Worm (Caenorhabditis elegans) whole organism, L1 larva: ENCODE results near the gene drp-1.

Source experiments
- C04F5.9 ChIP-seq: sonication (generic microtip); optimal IDR thresholded peaks from 2 replicates; lab custom pipeline; 2016; ENCODE audit warnings: missing genetic modification characterization, missing compliant biosample characterization
- alr-1 ChIP-seq: fragments of 200-800 bp; sonication (Bioruptor generic); optimal IDR thresholded peaks from 2 replicates; lab custom pipeline; 2018; ENCODE audit warnings: borderline replicate concordance, mild to moderate bottlenecking, missing genetic modification characterization, missing compliant biosample characterization
- ama-1 ChIP-seq: fragments of 150-350 bp; optimal IDR thresholded peaks from 2 replicates; lab custom pipeline; 2014
- ceh-8 ChIP-seq: fragments of 200-800 bp; sonication (Bioruptor generic); optimal IDR thresholded peaks from 2 replicates; lab custom pipeline; 2018; ENCODE audit warnings: mild to moderate bottlenecking, missing genetic modification characterization, moderate library complexity, missing compliant biosample characterization
- ceh-90 ChIP-seq: sonication (generic microtip); optimal IDR thresholded peaks from 2 replicates; lab custom pipeline; 2016; ENCODE audit warnings: missing genetic modification characterization, missing compliant biosample characterization
- ces-1 ChIP-seq: fragments of 150-350 bp; optimal IDR thresholded peaks from 2 replicates; lab custom pipeline; 2014; ENCODE audit warnings: missing biosample characterization, missing genetic modification reagents, missing genetic modification characterization
- dpl-1 ChIP-seq, 3 experiments: fragments of 150-350 bp in 2 of 3; sonication (generic microtip) in 1 of 3; optimal IDR thresholded peaks; 2 replicates each; lab custom pipeline; 2014 to 2017; ENCODE audit warnings: missing biosample characterization in 3 of 3, missing genetic modification characterization in 3 of 3, missing genetic modification reagents in 3 of 3
- dsc-1 ChIP-seq: sonication (generic microtip); optimal IDR thresholded peaks from 2 replicates; lab custom pipeline; 2016; ENCODE audit warnings: mild to moderate bottlenecking, missing genetic modification characterization, missing compliant biosample characterization
- efl-1 ChIP-seq, 4 experiments: fragments of 150-350 bp; optimal IDR thresholded peaks in 3 of 4; peaks in 1 of 4; 1 replicate in 1 of 4; 2 replicates in 3 of 4; lab custom pipeline; 2014; ENCODE audit warnings: missing biosample characterization in 2 of 4, missing genetic modification characterization in 2 of 4, missing genetic modification reagents in 2 of 4
- egl-27 ChIP-seq, 2 experiments: fragments of 150-350 bp in 1 of 2; sonication (generic microtip); optimal IDR thresholded peaks; 3 replicates each; lab custom pipeline; 2017 to 2018; ENCODE audit warnings: missing biosample characterization in 2 of 2, missing genetic modification characterization in 2 of 2, missing genetic modification reagents in 2 of 2
- ets-5 ChIP-seq: fragments of 200-800 bp; sonication (Bioruptor generic); IDR thresholded peaks from 2 replicates; pipeline ENCODE4 v1.3.6; 2022; ENCODE audit warnings: missing genetic modification characterization, missing compliant biosample characterization
- fkh-4 ChIP-seq: sonication (generic microtip); optimal IDR thresholded peaks from 2 replicates; lab custom pipeline; 2016; ENCODE audit warnings: missing compliant biosample characterization, missing genetic modification characterization, borderline replicate concordance
- fkh-8 ChIP-seq: sonication (generic microtip); optimal IDR thresholded peaks from 2 replicates; lab custom pipeline; 2016; ENCODE audit warnings: mild to moderate bottlenecking, missing genetic modification characterization, missing compliant biosample characterization
- fos-1 ChIP-seq: fragments of 150-350 bp; optimal IDR thresholded peaks from 2 replicates; lab custom pipeline; 2014; ENCODE audit warnings: missing biosample characterization, missing genetic modification characterization
- hlh-17 ChIP-seq: fragments of 200-800 bp; sonication (Bioruptor generic); optimal IDR thresholded peaks from 2 replicates; lab custom pipeline; 2018; ENCODE audit warnings: missing genetic modification characterization, mild to moderate bottlenecking, missing compliant biosample characterization, moderate library complexity, borderline replicate concordance
- hpl-2 ChIP-seq: fragments of 150-350 bp; optimal IDR thresholded peaks from 2 replicates; lab custom pipeline; 2014; ENCODE audit warnings: missing biosample characterization, missing genetic modification reagents, missing genetic modification characterization
- irx-1 ChIP-seq: sonication (generic microtip); optimal IDR thresholded peaks from 2 replicates; lab custom pipeline; 2016; ENCODE audit warnings: missing genetic modification characterization, missing compliant biosample characterization
- isw-1 ChIP-seq: fragments of 200-800 bp; sonication (Bioruptor generic); IDR thresholded peaks from 2 replicates; pipeline ENCODE4 v1.3.6; 2022; ENCODE audit warnings: missing genetic modification characterization, missing compliant biosample characterization
- lin-13 ChIP-seq: fragments of 150-350 bp; optimal IDR thresholded peaks from 2 replicates; lab custom pipeline; 2014; ENCODE audit warnings: missing biosample characterization, missing genetic modification reagents, missing genetic modification characterization
- lin-14 ChIP-seq: fragments of 200-800 bp; sonication (Bioruptor generic); optimal IDR thresholded peaks from 2 replicates; lab custom pipeline; 2018; ENCODE audit warnings: mild to moderate bottlenecking, missing genetic modification characterization, moderate library complexity, missing compliant biosample characterization
- lsy-2 ChIP-seq, 2 experiments: fragments of 150-350 bp; optimal IDR thresholded peaks; 2 replicates each; lab custom pipeline; 2014; ENCODE audit warnings: missing biosample characterization in 2 of 2, missing genetic modification characterization in 2 of 2
- mdl-1 ChIP-seq, 2 experiments: fragments of 150-350 bp; optimal IDR thresholded peaks; 2 replicates each; lab custom pipeline; 2014 to 2017; ENCODE audit warnings: missing biosample characterization in 2 of 2, missing genetic modification characterization in 2 of 2, inconsistent platforms in 1 of 2
- nhr-12 ChIP-seq: sonication (generic microtip); optimal IDR thresholded peaks from 2 replicates; lab custom pipeline; 2017; ENCODE audit warnings: missing biosample characterization, missing genetic modification characterization
- nhr-20 ChIP-seq: sonication (generic microtip); optimal IDR thresholded peaks from 2 replicates; lab custom pipeline; 2016; ENCODE audit warnings: mild to moderate bottlenecking, missing genetic modification characterization, missing compliant biosample characterization
- nhr-237 ChIP-seq: fragments of 150-350 bp; optimal IDR thresholded peaks from 2 replicates; lab custom pipeline; 2014; ENCODE audit warnings: missing biosample characterization, missing genetic modification characterization
- nhr-84 ChIP-seq: sonication (generic microtip); optimal IDR thresholded peaks from 2 replicates; lab custom pipeline; 2017; ENCODE audit warnings: missing biosample characterization, missing genetic modification characterization
- nhr-85 ChIP-seq: sonication (generic microtip); peaks from one replicate; lab custom pipeline; 2016; ENCODE audit warnings: missing genetic modification characterization, inconsistent platforms, missing compliant biosample characterization
- rnt-1 ChIP-seq: sonication (generic microtip); optimal IDR thresholded peaks from 2 replicates; lab custom pipeline; 2016; ENCODE audit warnings: mild to moderate bottlenecking, missing genetic modification characterization, moderate library complexity, missing compliant biosample characterization
- snu-23 ChIP-seq: sonication (generic microtip); optimal IDR thresholded peaks from 2 replicates; lab custom pipeline; 2016; ENCODE audit warnings: missing genetic modification characterization, missing compliant biosample characterization
- sox-4 ChIP-seq: sonication (generic microtip); optimal IDR thresholded peaks from 2 replicates; lab custom pipeline; 2016; ENCODE audit warnings: missing genetic modification characterization, missing compliant biosample characterization
- unc-130 ChIP-seq: fragments of 150-350 bp; optimal IDR thresholded peaks from 2 replicates; lab custom pipeline; 2017; ENCODE audit warnings: missing biosample characterization, missing genetic modification characterization, inconsistent platforms
- unc-62 ChIP-seq: fragments of 150-350 bp; optimal IDR thresholded peaks from 2 replicates; lab custom pipeline; 2014; ENCODE audit warnings: missing biosample characterization, missing genetic modification reagents, missing genetic modification characterization
- unc-86 ChIP-seq: sonication (generic microtip); optimal IDR thresholded peaks from 2 replicates; lab custom pipeline; 2016; ENCODE audit warnings: missing genetic modification characterization, missing compliant biosample characterization
- vab-15 ChIP-seq: sonication (generic microtip); optimal IDR thresholded peaks from 2 replicates; lab custom pipeline; 2017; ENCODE audit warnings: missing genotype, mild to moderate bottlenecking, missing genetic modification characterization, missing compliant biosample characterization

The drp-1 gene

DNA sequence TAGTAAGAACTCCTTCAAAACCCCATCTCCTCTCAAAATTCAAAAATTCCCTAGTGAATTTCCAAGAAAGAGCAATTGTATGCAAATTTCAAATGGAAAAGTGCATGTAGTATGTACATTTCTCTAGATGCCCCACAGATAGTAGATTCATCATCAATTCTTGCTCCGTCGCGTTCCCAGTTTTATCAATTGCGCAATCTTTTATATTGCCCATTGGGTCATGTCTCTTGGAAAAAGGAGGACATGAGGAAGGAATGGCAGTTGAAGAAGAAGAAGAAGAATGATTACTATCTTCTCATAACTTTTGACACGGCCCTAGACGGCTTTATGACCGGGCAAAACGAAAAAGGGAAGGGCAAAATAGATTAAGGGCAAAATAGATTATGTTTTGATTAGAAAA lies 31.6 kb upstream of the drp-1 start:
- TF ChIP-seq lin-14 (peak; percentile 50), dpl-1 (GFP tag; optimal IDR thresholded peaks at IDR 0.05; lab: Kevin White, UChicago) (no peak)
- TF ChIP-seq, all 84 proteins: peak for 1

DNA sequence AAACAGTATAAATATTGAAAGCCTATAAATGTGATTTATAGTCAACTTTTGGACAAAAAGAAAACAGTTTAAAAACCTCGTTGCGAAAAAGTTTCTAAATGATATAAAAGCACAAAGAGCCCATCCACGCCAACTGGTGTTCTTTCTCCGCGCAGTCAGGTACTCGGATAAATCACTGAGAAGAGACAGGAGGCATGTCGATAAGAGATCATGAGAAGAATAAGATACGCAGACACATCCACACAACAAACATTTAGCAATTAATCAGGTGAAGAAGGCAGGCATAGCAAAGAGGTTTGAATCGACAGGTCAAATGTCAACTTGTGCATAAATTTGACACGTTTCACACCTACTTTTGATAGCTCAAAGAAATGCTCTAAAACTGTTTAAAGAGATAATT lies 30.5 kb upstream of the drp-1 start:
- TF ChIP-seq hpl-2 (no peak), unc-130 (tag; lab: Kevin White, UChicago) (peak; percentile 2), vab-15 (tag; lab: Kevin White, UChicago) (no peak), rnt-1 (tag; lab: Kevin White, UChicago) (peak; percentile 56), lsy-2 (tag; optimal IDR thresholded peaks at IDR 0.05; lab: Kevin White, UChicago) (peak in 1 of 2 experiments; percentile 1), lin-14 (peak; percentile 59)

DNA sequence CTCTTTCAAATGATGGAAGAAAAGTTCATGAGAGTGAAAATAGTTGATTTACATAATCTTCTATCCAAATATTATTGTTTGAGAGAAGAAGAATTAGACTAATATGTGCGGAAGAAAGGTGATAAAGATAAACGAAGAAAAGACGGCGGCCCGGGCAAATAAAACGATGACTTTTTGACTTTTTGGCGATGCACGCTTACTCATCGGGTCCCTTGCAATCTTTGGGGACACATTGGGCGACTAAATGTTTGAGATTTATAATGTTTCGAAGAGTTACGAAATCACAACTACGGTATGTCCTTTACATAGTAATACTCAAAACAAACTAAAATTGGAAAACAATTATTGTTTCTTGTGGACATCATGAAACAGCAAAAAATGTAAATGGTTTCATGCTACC lies 23.5 kb upstream of the drp-1 start:
- TF ChIP-seq hpl-2 (no peak), ceh-8 (GFP tag; lab: Kevin White, UChicago) (no peak), ces-1 (GFP tag; lab: Kevin White, UChicago) (no peak), vab-15 (tag; lab: Kevin White, UChicago) (no peak), nhr-237 (tag; lab: Kevin White, UChicago) (no peak), unc-62 (GFP tag; lab: Kevin White, UChicago) (no peak), unc-86 (tag; lab: Kevin White, UChicago) (no peak), isw-1 (GFP tag; lab: Robert Waterston, UW) (no peak), efl-1 (optimal IDR thresholded peaks at IDR 0.05; lab: Kevin White, UChicago) (no peak), efl-1 (GFP tag; optimal IDR thresholded peaks at IDR 0.05 in 1 of 2; lab: Kevin White, UChicago) (no peak), fkh-8 (tag; lab: Kevin White, UChicago) (no peak), mdl-1 (tag; optimal IDR thresholded peaks at IDR 0.05; lab: Kevin White, UChicago) (no peak), nhr-85 (tag; lab: Kevin White, UChicago) (no peak)
- TF ChIP-seq, all 84 proteins: peak for 0

DNA sequence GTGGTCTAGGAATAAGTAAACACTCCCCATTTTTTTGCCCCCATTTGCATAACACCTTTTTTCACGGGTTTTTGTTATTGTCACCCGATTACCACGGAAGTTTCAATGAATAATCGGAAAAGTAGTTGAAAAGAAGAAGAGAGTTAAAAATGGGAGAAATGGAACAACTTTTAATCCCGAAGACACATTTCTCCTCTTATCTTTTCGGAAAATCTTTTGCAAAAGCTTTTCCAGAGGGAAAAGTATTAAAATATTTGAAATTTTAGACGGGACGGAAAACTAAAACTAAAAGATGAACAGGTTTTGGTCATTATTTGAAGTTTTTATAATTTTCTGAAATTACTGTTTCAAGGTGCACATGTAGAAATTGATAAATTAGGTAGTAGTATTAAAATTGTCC lies 19.2 kb upstream of the drp-1 start:
- TF ChIP-seq sox-4 (tag; lab: Kevin White, UChicago) (no peak), egl-27 (tag; optimal IDR thresholded peaks at IDR 0.05; lab: Kevin White, UChicago) (no peak), nhr-84 (tag; lab: Kevin White, UChicago) (no peak), fos-1 (tag; lab: Kevin White, UChicago) (no peak)

DNA sequence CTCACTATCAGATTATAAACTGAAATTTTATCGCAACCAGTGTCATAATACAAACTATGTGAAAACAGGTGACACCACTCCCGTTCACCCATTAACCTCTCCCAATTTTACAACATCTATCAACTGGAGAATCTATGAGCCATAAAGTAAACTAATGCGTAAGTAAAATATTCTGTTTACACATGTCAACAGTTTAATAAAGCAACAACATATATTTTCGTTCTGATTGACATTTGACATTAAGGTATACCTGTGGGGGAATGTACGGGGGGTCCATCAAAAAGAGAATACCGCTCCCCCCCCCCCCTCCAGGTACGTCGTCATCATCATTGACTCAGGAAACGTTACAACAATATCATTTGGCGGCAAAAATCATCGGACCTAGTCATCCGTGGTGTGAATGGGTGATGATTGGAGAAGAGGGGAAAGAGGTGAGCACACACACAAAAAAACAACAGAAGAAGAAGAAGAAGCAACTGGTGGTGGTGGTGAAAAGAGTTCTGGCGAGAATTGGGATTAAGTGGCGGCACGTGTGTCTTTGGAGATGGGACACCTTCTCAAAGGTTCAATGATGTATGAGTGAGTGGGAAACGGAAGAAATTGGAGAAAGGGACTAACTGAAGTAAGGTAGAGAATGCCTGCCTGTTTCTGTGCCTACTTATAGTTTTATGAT lies 11.4 kb upstream of the drp-1 start:
- no peak for TF ChIP-seq alr-1 (tag; lab: Kevin White, UChicago)
- no peak for TF ChIP-seq ceh-8 (GFP tag; lab: Kevin White, UChicago)
- TF ChIP-seq nhr-20 (tag; lab: Kevin White, UChicago): no peak
- TF ChIP-seq ces-1 (GFP tag; lab: Kevin White, UChicago): no peak
- no peak for TF ChIP-seq unc-130 (tag; lab: Kevin White, UChicago)
- no peak for TF ChIP-seq nhr-12 (tag; lab: Kevin White, UChicago)
- no peak for TF ChIP-seq irx-1 (tag; lab: Kevin White, UChicago)
- no peak for TF ChIP-seq ama-1 (lab: Kevin White, UChicago)
- TF ChIP-seq dpl-1 (GFP tag; optimal IDR thresholded peaks at IDR 0.05; lab: Kevin White, UChicago): no peak
- no peak for TF ChIP-seq unc-62 (GFP tag; lab: Kevin White, UChicago)
- no peak for TF ChIP-seq hlh-17 (GFP tag; lab: Kevin White, UChicago)
- no peak for TF ChIP-seq lin-13 (GFP tag; lab: Kevin White, UChicago)

DNA sequence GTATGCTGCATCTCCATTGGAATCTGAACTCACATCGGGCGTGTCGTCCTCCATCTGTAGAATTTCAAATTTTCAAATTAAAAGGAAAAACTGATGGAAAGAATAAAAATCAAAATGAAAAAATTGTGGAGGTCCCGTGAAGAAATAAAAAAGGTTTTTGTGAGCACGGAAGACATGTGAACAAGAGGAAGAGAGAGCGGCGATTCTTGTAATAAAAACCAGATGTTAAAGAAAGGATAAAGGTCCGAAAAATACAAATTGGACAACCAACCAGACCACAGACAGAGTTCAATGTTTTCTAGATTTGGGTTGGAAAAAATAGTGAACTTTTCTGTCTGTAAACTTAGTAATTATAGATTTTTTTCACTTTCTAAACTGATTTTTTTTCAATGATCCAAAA lies 10.0 kb upstream of the drp-1 start, which contains the start of gene unc-5:
Gene unc-5, minus strand, starts transcription at position 54 of the 400 bp plus-strand sequence.
- no peak for TF ChIP-seq ceh-90 (tag; lab: Kevin White, UChicago)
- TF ChIP-seq dsc-1 (tag; lab: Kevin White, UChicago): peak; percentile 90
- TF ChIP-seq snu-23 (GFP tag; lab: Kevin White, UChicago): no peak
- TF ChIP-seq vab-15 (tag; lab: Kevin White, UChicago): no peak
- no peak for TF ChIP-seq efl-1 (optimal IDR thresholded peaks at IDR 0.05; lab: Kevin White, UChicago)
- peak in 1 of 2 experiments; percentile 6 for TF ChIP-seq efl-1 (GFP tag; optimal IDR thresholded peaks at IDR 0.05 in 1 of 2; lab: Kevin White, UChicago)
- TF ChIP-seq ets-5 (GFP tag; lab: Robert Waterston, UW): no peak
- peak; percentile 73 for TF ChIP-seq fkh-4
- TF ChIP-seq C04F5.9 (tag; lab: Kevin White, UChicago): no peak
